Worm (Caenorhabditis elegans) whole organism, L3 larva: ENCODE data around the gene ehn-3.

Source experiments
- ama-1 ChIP-seq: fragments of 150-350 bp; optimal IDR thresholded peaks from 2 replicates; lab custom pipeline; 2018
- hmg-11 ChIP-seq: sonication (generic microtip); optimal IDR thresholded peaks from 2 replicates; lab custom pipeline; 2016; ENCODE audit warnings: missing genetic modification characterization, missing compliant biosample characterization

Gene ehn-3

ce11 chrIV:5367899-5368298, 51.1 kb downstream of the ehn-3 start:
- TF ChIP-seq hmg-11 (tag; lab: Kevin White, UChicago) = no peak
- peak; percentile 50 for TF ChIP-seq ama-1
